Worm (Caenorhabditis elegans): ENCODE results near the gene sra-37.

DNA sequence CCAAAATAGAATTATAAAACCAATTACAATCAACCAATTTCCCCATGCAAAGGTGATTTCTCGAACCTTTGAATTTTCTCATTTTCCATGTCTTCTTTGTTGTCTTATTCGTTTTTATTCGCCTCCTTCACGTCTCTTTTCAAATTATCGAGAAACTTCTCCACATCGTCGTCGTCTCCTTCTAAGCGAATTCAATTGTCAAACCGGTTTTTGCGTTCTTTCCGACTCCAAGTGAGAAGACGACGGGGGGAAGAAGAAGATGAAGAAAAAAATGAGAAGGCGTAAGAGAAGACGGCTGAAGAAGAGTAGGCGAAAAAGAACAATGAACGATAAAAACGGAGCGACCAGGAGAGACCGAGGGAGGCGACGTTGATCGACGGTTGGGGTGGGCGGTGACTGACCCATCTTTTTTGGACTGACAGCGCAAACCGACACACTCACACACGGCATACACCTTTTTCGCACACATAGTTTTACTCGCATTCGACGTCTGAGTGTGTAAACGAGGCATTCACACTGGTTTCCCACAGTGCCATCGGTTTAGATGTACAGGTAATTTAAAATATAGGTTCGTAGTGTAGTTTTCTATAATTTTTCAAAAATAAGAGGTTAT lies 27.3 kb upstream of the sra-37 start:
- TF ChIP-seq dve-1 (tag; optimal IDR thresholded peaks at IDR 0.05; ENCODE audit: insufficient read depth) (peak; percentile 37), daf-19 (GFP tag; conservative IDR thresholded peaks at IDR 0.05) (no peak), fkh-10 (GFP tag; optimal IDR thresholded peaks at IDR 0.05) (peak; percentile 32), skn-1 (tag; optimal IDR thresholded peaks at IDR 0.05) (no peak), mdl-1 (tag; optimal IDR thresholded peaks at IDR 0.05) (peak in 1 of 2 experiments; percentile 25), lin-39 (tag; optimal IDR thresholded peaks at IDR 0.05) (no peak), zag-1 (tag; optimal IDR thresholded peaks at IDR 0.05) (no peak), ceh-82 (tag; optimal IDR thresholded peaks at IDR 0.05) (no peak), nhr-77 (tag; optimal IDR thresholded peaks at IDR 0.05) (no peak), R02D3.7 (tag; optimal IDR thresholded peaks at IDR 0.05) (no peak), aha-1 (tag) (peak; percentile 90)
